Worm (Caenorhabditis elegans) whole organism, young adult: ENCODE measurements around the gene mltn-6.

ENCODE experiments used
- B0035.1 ChIP-seq: sonication (generic microtip); optimal IDR thresholded peaks from 2 replicates; lab custom pipeline; 2016; ENCODE audit warnings: missing genetic modification characterization, mild to moderate bottlenecking, missing compliant biosample characterization, missing genotype, missing genetic modification reagents
- C06A6.2 ChIP-seq: fragments of 200-800 bp; sonication (Bioruptor generic); conservative IDR thresholded peaks from 2 replicates; pipeline ENCODE4 v1.3.6; 2022; ENCODE audit warnings: missing genetic modification characterization, missing compliant biosample characterization
- F10E7.11 ChIP-seq: sonication (generic microtip); optimal IDR thresholded peaks from 2 replicates; lab custom pipeline; 2017; ENCODE audit warnings: mild to moderate bottlenecking, missing genetic modification characterization, moderate library complexity, missing compliant biosample characterization
- F22D6.2 ChIP-seq: sonication (generic microtip); optimal IDR thresholded peaks from 2 replicates; lab custom pipeline; 2016; ENCODE audit warnings: mild to moderate bottlenecking, missing genetic modification characterization, missing compliant biosample characterization
- F23B12.7 ChIP-seq: sonication (generic microtip); optimal IDR thresholded peaks from 2 replicates; lab custom pipeline; 2017; ENCODE audit warnings: missing genetic modification characterization, mild to moderate bottlenecking, missing compliant biosample characterization, antibody characterized with exemption, moderate library complexity; ENCODE audit not compliant: insufficient read depth
- F52B5.7 ChIP-seq: sonication (generic microtip); optimal IDR thresholded peaks from 2 replicates; lab custom pipeline; 2016; ENCODE audit warnings: mild to moderate bottlenecking, missing genetic modification characterization, missing compliant biosample characterization
- K11D2.4 ChIP-seq: fragments of 200-800 bp; sonication (Bioruptor generic); IDR thresholded peaks from 2 replicates; pipeline ENCODE4 v1.3.6; 2022; ENCODE audit warnings: missing genetic modification reagents, missing genetic modification characterization, missing compliant biosample characterization
- atf-7 ChIP-seq: sonication (generic microtip); optimal IDR thresholded peaks from 2 replicates; lab custom pipeline; 2017; ENCODE audit warnings: mild to moderate bottlenecking, missing genetic modification characterization, missing compliant biosample characterization
- ccch-3 ChIP-seq: fragments of 200-800 bp; sonication (Bioruptor generic); optimal IDR thresholded peaks from 2 replicates; lab custom pipeline; 2018; ENCODE audit warnings: mild to moderate bottlenecking, missing genetic modification characterization, missing compliant biosample characterization
- ceh-79 ChIP-seq: sonication (generic microtip); optimal IDR thresholded peaks from 2 replicates; lab custom pipeline; 2017; ENCODE audit warnings: mild to moderate bottlenecking, missing genetic modification characterization, missing compliant biosample characterization
- die-1 ChIP-seq: sonication (generic microtip); optimal IDR thresholded peaks from 2 replicates; lab custom pipeline; 2016; ENCODE audit warnings: missing genotype, mild to moderate bottlenecking, missing genetic modification characterization, missing compliant biosample characterization
- dpff-1 ChIP-seq: sonication (generic microtip); optimal IDR thresholded peaks from 2 replicates; lab custom pipeline; 2017; ENCODE audit warnings: mild to moderate bottlenecking, missing genetic modification characterization, missing compliant biosample characterization
- efl-1 ChIP-seq: fragments of 150-350 bp; optimal IDR thresholded peaks from 2 replicates; lab custom pipeline; 2014; ENCODE audit warnings: missing biosample characterization, missing genetic modification reagents, missing genetic modification characterization
- egl-18 ChIP-seq: fragments of 200-800 bp; sonication (Bioruptor generic); IDR thresholded peaks from 2 replicates; pipeline ENCODE4 v1.3.6; 2022; ENCODE audit warnings: missing genetic modification reagents, missing genetic modification characterization, missing compliant biosample characterization
- egl-44 ChIP-seq: fragments of 200-800 bp; sonication (Bioruptor generic); IDR thresholded peaks from 2 replicates; pipeline ENCODE4 v1.3.6; 2022; ENCODE audit warnings: missing genetic modification reagents, missing genetic modification characterization, missing compliant biosample characterization
- egrh-3 ChIP-seq: fragments of 200-800 bp; sonication (Bioruptor generic); IDR thresholded peaks from 2 replicates; pipeline ENCODE4 v1.3.6; 2022; ENCODE audit warnings: missing genetic modification reagents, missing genetic modification characterization, missing compliant biosample characterization
- ets-4 ChIP-seq: fragments of 200-800 bp; sonication (Bioruptor generic); optimal IDR thresholded peaks from 2 replicates; lab custom pipeline; 2018; ENCODE audit warnings: mild to moderate bottlenecking, missing genetic modification characterization, missing compliant biosample characterization
- gei-17 ChIP-seq: fragments of 200-800 bp; sonication (Bioruptor generic); optimal IDR thresholded peaks from 2 replicates; lab custom pipeline; 2018; ENCODE audit warnings: mild to moderate bottlenecking, missing genetic modification characterization, missing compliant biosample characterization
- him-1 ChIP-seq: sonication (generic microtip); optimal IDR thresholded peaks from 2 replicates; lab custom pipeline; 2016; ENCODE audit warnings: missing genotype, missing genetic modification reagents, missing genetic modification characterization, missing compliant biosample characterization
- hrde-1 ChIP-seq: sonication (generic microtip); optimal IDR thresholded peaks from 2 replicates; lab custom pipeline; 2016; ENCODE audit warnings: missing genetic modification characterization, mild to moderate bottlenecking, missing compliant biosample characterization, moderate library complexity, missing genotype, missing genetic modification reagents, borderline replicate concordance
- let-607 ChIP-seq, 2 experiments: fragments of 200-800 bp in 1 of 2; sonication (Bioruptor generic) in 1 of 2; sonication (generic microtip) in 1 of 2; optimal IDR thresholded peaks; 2 replicates each; lab custom pipeline; 2016 to 2018; ENCODE audit warnings: mild to moderate bottlenecking in 2 of 2, missing compliant biosample characterization in 2 of 2, missing genetic modification characterization in 2 of 2, moderate library complexity in 2 of 2, missing genotype in 1 of 2
- lin-26 ChIP-seq: fragments of 200-800 bp; sonication (Bioruptor generic); IDR thresholded peaks from 2 replicates; pipeline ENCODE4 v1.3.6; 2022; ENCODE audit warnings: missing genetic modification reagents, missing genetic modification characterization, missing compliant biosample characterization
- lin-40 ChIP-seq: sonication (generic microtip); optimal IDR thresholded peaks from 2 replicates; lab custom pipeline; 2016; ENCODE audit warnings: missing genetic modification characterization, mild to moderate bottlenecking, missing compliant biosample characterization, missing genotype, missing genetic modification reagents
- madf-6 ChIP-seq: fragments of 200-800 bp; sonication (Bioruptor generic); IDR thresholded peaks from 2 replicates; pipeline ENCODE4 v1.3.6; 2022; ENCODE audit warnings: missing genetic modification reagents, missing genetic modification characterization, missing compliant biosample characterization
- madf-8 ChIP-seq: fragments of 200-800 bp; sonication (Bioruptor generic); conservative IDR thresholded peaks from 2 replicates; pipeline ENCODE4 v1.3.6; 2022; ENCODE audit warnings: missing genetic modification reagents, missing genetic modification characterization, missing compliant biosample characterization
- mcd-1 ChIP-seq: fragments of 200-800 bp; sonication (Bioruptor generic); IDR thresholded peaks from 2 replicates; pipeline ENCODE4 v1.3.6; 2022; ENCODE audit warnings: missing genetic modification reagents, missing genetic modification characterization, missing compliant biosample characterization
- nfya-1 ChIP-seq: sonication (generic microtip); optimal IDR thresholded peaks from 2 replicates; lab custom pipeline; 2017; ENCODE audit warnings: antibody characterized with exemption, missing compliant biosample characterization, missing genetic modification characterization, borderline replicate concordance; ENCODE audit not compliant: insufficient read depth
- nfyb-1 ChIP-seq: fragments of 200-800 bp; sonication (Bioruptor generic); IDR thresholded peaks from 2 replicates; pipeline ENCODE4 v1.3.6; 2022; ENCODE audit warnings: missing genetic modification reagents, missing genetic modification characterization, missing compliant biosample characterization
- nhr-80 ChIP-seq: sonication (generic microtip); optimal IDR thresholded peaks from 2 replicates; lab custom pipeline; 2016; ENCODE audit warnings: missing genetic modification characterization, missing compliant biosample characterization
- snpc-3.4 ChIP-seq: sonication (generic microtip); optimal IDR thresholded peaks from 2 replicates; lab custom pipeline; 2017; ENCODE audit warnings: missing genetic modification characterization, mild to moderate bottlenecking, missing compliant biosample characterization, antibody characterized with exemption, moderate library complexity, missing genotype, missing genetic modification reagents
- snpc-4 ChIP-seq, 5 experiments: fragments of 150-350 bp in 1 of 5; sonication (generic microtip) in 4 of 5; optimal IDR thresholded peaks; 2 replicates each; lab custom pipeline; 2014 to 2018; ENCODE audit warnings: missing genetic modification characterization in 5 of 5, missing biosample characterization in 3 of 5, antibody characterized with exemption in 2 of 5, mild to moderate bottlenecking in 2 of 5, missing compliant biosample characterization in 2 of 5, missing genotype in 2 of 5, moderate library complexity in 2 of 5, missing genetic modification reagents in 1 of 5
- somi-1 ChIP-seq: fragments of 200-800 bp; sonication (Bioruptor generic); optimal IDR thresholded peaks from 2 replicates; lab custom pipeline; 2018; ENCODE audit warnings: mild to moderate bottlenecking, missing genetic modification characterization, missing compliant biosample characterization
- ztf-25 ChIP-seq: fragments of 200-800 bp; sonication (Bioruptor generic); IDR thresholded peaks from 2 replicates; pipeline ENCODE4 v1.3.6; 2022; ENCODE audit warnings: missing genetic modification reagents, missing genetic modification characterization, missing compliant biosample characterization
- ztf-26 ChIP-seq: sonication (generic microtip); optimal IDR thresholded peaks from 2 replicates; lab custom pipeline; 2017; ENCODE audit warnings: missing genetic modification characterization, missing compliant biosample characterization
- ztf-3 ChIP-seq: fragments of 200-800 bp; sonication (Bioruptor generic); optimal IDR thresholded peaks from 2 replicates; lab custom pipeline; 2018; ENCODE audit warnings: mild to moderate bottlenecking, missing genetic modification characterization, missing compliant biosample characterization

Gene mltn-6

ce11 chrV:381227-381950 is 16.6 kb downstream of the mltn-6 start, which contains the start of gene ZK6.8 (continued):
- TF ChIP-seq ccch-3 (no peak), B0035.1 (tag; lab: Kevin White, UChicago) (no peak), ztf-3 (GFP tag; lab: Kevin White, UChicago) (no peak), K11D2.4 (no peak), madf-8 (GFP tag; lab: Robert Waterston, UW) (no peak), egl-44 (GFP tag; lab: Robert Waterston, UW) (no peak), dpff-1 (tag; lab: Kevin White, UChicago) (no peak), gei-17 (GFP tag; lab: Kevin White, UChicago) (no peak), ztf-25 (GFP tag; lab: Robert Waterston, UW) (no peak), ets-4 (GFP tag; lab: Kevin White, UChicago) (no peak), egrh-3 (GFP tag; lab: Robert Waterston, UW) (no peak), lin-26 (GFP tag; lab: Robert Waterston, UW) (0 out of 2 replicates have a peak, but pooled peaks have one; percentile 36), him-1 (tag; lab: Kevin White, UChicago) (no peak), F22D6.2 (peak; percentile 19), ztf-26 (peak; percentile 57), ceh-79 (tag; lab: Kevin White, UChicago) (no peak), snpc-3.4 (no peak), madf-6 (GFP tag; lab: Robert Waterston, UW) (no peak), egl-18 (GFP tag; lab: Robert Waterston, UW) (no peak), snpc-4 (GFP tag; optimal IDR thresholded peaks at IDR 0.05; lab: Kevin White, UChicago) (no peak), snpc-4 (tag; optimal IDR thresholded peaks at IDR 0.05; lab: Kevin White, UChicago) (peak in 3 of 4 experiments; percentile 66 to 73 (median 73)), efl-1 (no peak), die-1 (tag; lab: Kevin White, UChicago) (peak; percentile 42), C06A6.2 (GFP tag; lab: Robert Waterston, UW) (0 out of 2 replicates have a peak, but pooled peaks have one; percentile 53), F23B12.7 (tag; lab: Kevin White, UChicago) (no peak), atf-7 (no peak), somi-1 (GFP tag; lab: Kevin White, UChicago) (peak; percentile 92), let-607 (tag; optimal IDR thresholded peaks at IDR 0.05; lab: Kevin White, UChicago) (no peak), F52B5.7 (tag; lab: Kevin White, UChicago) (no peak), lin-40 (tag; lab: Kevin White, UChicago) (peak; percentile 48), F10E7.11 (no peak), mcd-1 (GFP tag; lab: Robert Waterston, UW) (no peak)

ce11 chrV:384511-384910 is 19.8 kb downstream of the mltn-6 start:
- 0 out of 2 replicates have a peak, but pooled peaks have one; percentile 58 for TF ChIP-seq nfyb-1 (GFP tag; lab: Robert Waterston, UW)
- no peak for TF ChIP-seq nfya-1
- no peak for TF ChIP-seq hrde-1 (tag; lab: Kevin White, UChicago)
- peak; percentile 65 for TF ChIP-seq nhr-80 (tag; lab: Kevin White, UChicago)
